Worm (Caenorhabditis elegans): Measurements from ENCODE around the gene C06A1.3.

The C06A1.3 gene

DNA sequence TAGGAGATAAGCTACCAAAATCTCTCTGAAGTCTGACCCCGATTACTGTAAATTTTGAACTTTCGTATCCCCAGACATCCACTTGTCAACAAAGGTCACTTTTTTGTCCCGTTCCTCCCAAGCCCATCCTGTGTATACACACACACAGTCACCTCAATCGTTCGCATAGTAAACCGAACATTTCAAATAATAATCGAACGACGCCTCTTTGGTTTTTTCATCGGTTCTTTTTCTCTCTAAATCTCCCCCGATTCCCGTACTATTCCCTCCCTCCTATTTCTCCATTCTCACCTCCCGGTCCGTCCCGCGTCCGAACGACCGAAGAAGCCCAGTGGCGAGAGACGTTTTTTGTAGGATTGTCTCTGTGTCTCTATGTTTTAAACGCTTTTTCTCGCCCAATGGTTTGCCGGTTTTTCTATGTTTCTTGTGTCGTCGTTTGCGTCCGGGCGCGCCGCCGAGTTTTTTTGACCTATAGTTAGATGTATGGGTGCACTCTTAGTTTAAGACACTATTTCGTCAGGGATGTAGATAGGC lies 42.8 kb upstream of the C06A1.3 start (continued):
- TF ChIP-seq daf-8 (GFP tag; IDR thresholded peaks at IDR 0.05) (no peak), dmd-9 (GFP tag; IDR thresholded peaks at IDR 0.05) (no peak), nhr-25 (tag; optimal IDR thresholded peaks at IDR 0.05; ENCODE audit: borderline replicate concordance, insufficient read depth) (no peak), F44E2.7 (GFP tag; IDR thresholded peaks at IDR 0.05) (no peak), snpc-1.2 (GFP tag; IDR thresholded peaks at IDR 0.05) (no peak), egl-27 (tag; optimal IDR thresholded peaks at IDR 0.05) (no peak), ceh-28 (tag; optimal IDR thresholded peaks at IDR 0.05) (no peak), nhr-111 (GFP tag; optimal IDR thresholded peaks at IDR 0.05) (no peak), duxl-1 (tag; optimal IDR thresholded peaks at IDR 0.05; ENCODE audit: poor library complexity) (no peak), lir-3 (tag; optimal IDR thresholded peaks at IDR 0.05) (no peak), nhr-102 (tag; optimal IDR thresholded peaks at IDR 0.05) (no peak), ztf-7 (tag; optimal IDR thresholded peaks at IDR 0.05) (no peak), Y5F2A.4 (GFP tag; optimal IDR thresholded peaks at IDR 0.05) (no peak), mxl-2 (GFP tag; conservative IDR thresholded peaks at IDR 0.05) (no peak), arid-1 (GFP tag; conservative IDR thresholded peaks at IDR 0.05) (0 out of 2 replicates have a peak, but pooled peaks have one; percentile 26), nhr-10 (tag; optimal IDR thresholded peaks at IDR 0.05) (no peak), gei-8 (GFP tag; optimal IDR thresholded peaks at IDR 0.05) (no peak), php-3 (GFP tag; IDR thresholded peaks at IDR 0.05) (no peak), lsy-2 (tag; optimal IDR thresholded peaks at IDR 0.05) (peak in 1 of 2 experiments; percentile 28), dmd-6 (GFP tag; IDR thresholded peaks at IDR 0.05) (0 out of 2 replicates have a peak, but pooled peaks have one; percentile 24), tra-1 (GFP tag; IDR thresholded peaks at IDR 0.05) (no peak), dve-1 (tag; optimal IDR thresholded peaks at IDR 0.05; ENCODE audit: insufficient read depth) (peak; percentile 78), nhr-28 (tag; optimal IDR thresholded peaks at IDR 0.05) (peak; percentile 28), jun-1 (tag; optimal IDR thresholded peaks at IDR 0.05) (no peak), fkh-10 (GFP tag; optimal IDR thresholded peaks at IDR 0.05) (no peak), egl-43 (GFP tag; IDR thresholded peaks at IDR 0.05) (no peak), unc-62 (GFP tag; optimal IDR thresholded peaks at IDR 0.05 in 1 of 2) (no peak), unc-62 (tag; optimal IDR thresholded peaks at IDR 0.05) (no peak), T26A8.4 (GFP tag; IDR thresholded peaks at IDR 0.05) (no peak; the same call in 1 of the 2 replicates), ZK546.5 (tag; optimal IDR thresholded peaks at IDR 0.05) (no peak), skn-1 (tag; optimal IDR thresholded peaks at IDR 0.05) (no peak), ces-1 (GFP tag; optimal IDR thresholded peaks at IDR 0.05) (no peak), mdl-1 (tag; optimal IDR thresholded peaks at IDR 0.05) (peak in 1 of 2 experiments; percentile 58), nhr-76 (tag; optimal IDR thresholded peaks at IDR 0.05) (no peak), tag-97 (GFP tag; IDR thresholded peaks at IDR 0.05) (no peak), ceh-44 (GFP tag; IDR thresholded peaks at IDR 0.05) (no peak), fos-1 (tag; optimal IDR thresholded peaks at IDR 0.05) (no peak), mdt-29 (GFP tag; IDR thresholded peaks at IDR 0.05) (no peak), mep-1 (tag; optimal IDR thresholded peaks at IDR 0.05) (peak; percentile 34), zfp-2 (tag; optimal IDR thresholded peaks at IDR 0.05) (no peak), zfp-3 (GFP tag; conservative IDR thresholded peaks at IDR 0.05) (no peak), ceh-62 (tag; optimal IDR thresholded peaks at IDR 0.05) (no peak), ceh-82 (tag; optimal IDR thresholded peaks at IDR 0.05) (no peak), ama-1 (optimal IDR thresholded peaks at IDR 0.05) (no peak), lim-7 (GFP tag; IDR thresholded peaks at IDR 0.05) (no peak), ceh-20 (GFP tag; IDR thresholded peaks at IDR 0.05) (peak; percentile 32; the same call in 1 of the 2 replicates), ceh-32 (tag; optimal IDR thresholded peaks at IDR 0.05; ENCODE audit: poor library complexity) (no peak), hlh-30 (tag; optimal IDR thresholded peaks at IDR 0.05; ENCODE audit: insufficient read depth) (peak; percentile 4), aha-1 (tag) (peak; percentile 69), T20F7.1 (GFP tag; optimal IDR thresholded peaks at IDR 0.05) (no peak), ztf-11 (tag; optimal IDR thresholded peaks at IDR 0.05) (no peak), dmd-8 (GFP tag; IDR thresholded peaks at IDR 0.05) (no peak)

All from whole organism, L4 larva.